Worm (Caenorhabditis elegans) whole organism, L4/young adult: Measurements from ENCODE around the gene mps-2.

ENCODE experiments used
- W03F9.2 ChIP-seq: fragments of 150-350 bp; optimal IDR thresholded peaks from 2 replicates; lab custom pipeline; 2014; ENCODE audit warnings: missing biosample characterization, missing genetic modification characterization
- dao-5 ChIP-seq: sonication (generic microtip); optimal IDR thresholded peaks from 2 replicates; lab custom pipeline; 2016; ENCODE audit warnings: missing genotype, missing genetic modification characterization, moderate library complexity, missing compliant biosample characterization
- him-1 ChIP-seq: sonication (generic microtip); optimal IDR thresholded peaks from 2 replicates; lab custom pipeline; 2016; ENCODE audit warnings: missing genotype, missing genetic modification reagents, missing genetic modification characterization, missing compliant biosample characterization

ce11 chrII:290282-290681, 21.7 kb downstream of the mps-2 start, which contains the start of gene djr-1.1:
- TF ChIP-seq dao-5 (tag; lab: Kevin White, UChicago) (no peak), him-1 (tag; lab: Kevin White, UChicago) (no peak), W03F9.2 (tag; lab: Kevin White, UChicago) (no peak)
